Worm (Caenorhabditis elegans) whole organism, L3 larva: ENCODE data around the gene T01H3.2.

Source experiments
- R02D3.7 ChIP-seq: fragments of 150-350 bp; optimal IDR thresholded peaks from 2 replicates; lab custom pipeline; 2014; ENCODE audit warnings: missing biosample characterization, missing genetic modification characterization
- ZK546.5 ChIP-seq: sonication (generic microtip); optimal IDR thresholded peaks from 2 replicates; lab custom pipeline; 2017; ENCODE audit warnings: missing biosample characterization, missing genetic modification characterization
- aly-2 ChIP-seq: fragments of 150-350 bp; optimal IDR thresholded peaks from 2 replicates; lab custom pipeline; 2014; ENCODE audit warnings: missing biosample characterization, missing genetic modification characterization
- ama-1 ChIP-seq: fragments of 150-350 bp; optimal IDR thresholded peaks from 2 replicates; lab custom pipeline; 2018
- ceh-16 ChIP-seq: sonication (generic microtip); optimal IDR thresholded peaks from 2 replicates; lab custom pipeline; 2017; ENCODE audit warnings: missing biosample characterization, missing genetic modification characterization
- ceh-28 ChIP-seq: fragments of 150-350 bp; optimal IDR thresholded peaks from 2 replicates; lab custom pipeline; 2014; ENCODE audit warnings: missing biosample characterization, missing genetic modification reagents, missing genetic modification characterization
- ceh-9 ChIP-seq: sonication (generic microtip); optimal IDR thresholded peaks from 2 replicates; lab custom pipeline; 2018; ENCODE audit warnings: missing biosample characterization, missing genetic modification characterization
- daf-12 ChIP-seq: fragments of 150-350 bp; optimal IDR thresholded peaks from 2 replicates; lab custom pipeline; 2014; ENCODE audit warnings: missing biosample characterization, missing genetic modification reagents, missing genetic modification characterization
- egl-5 ChIP-seq: fragments of 150-350 bp; optimal IDR thresholded peaks from 2 replicates; lab custom pipeline; 2017; ENCODE audit warnings: missing biosample characterization, missing genetic modification reagents, missing genetic modification characterization, inconsistent platforms
- elt-1 ChIP-seq: fragments of 150-350 bp; optimal IDR thresholded peaks from 2 replicates; lab custom pipeline; 2014; ENCODE audit warnings: missing biosample characterization, missing genetic modification characterization
- elt-2 ChIP-seq: sonication (generic microtip); optimal IDR thresholded peaks from 2 replicates; lab custom pipeline; 2016; ENCODE audit warnings: missing genetic modification reagents, mild to moderate bottlenecking, missing genetic modification characterization, missing compliant biosample characterization
- eor-1 ChIP-seq, 2 experiments: fragments of 150-350 bp; optimal IDR thresholded peaks; 2 replicates each; lab custom pipeline; 2014 to 2018; ENCODE audit warnings: missing biosample characterization in 2 of 2, missing genetic modification characterization in 2 of 2
- fkh-10 ChIP-seq: sonication (generic microtip); optimal IDR thresholded peaks from 2 replicates; lab custom pipeline; 2017; ENCODE audit warnings: missing biosample characterization, missing genetic modification reagents, missing genetic modification characterization
- fkh-2 ChIP-seq: fragments of 150-350 bp; optimal IDR thresholded peaks from 2 replicates; lab custom pipeline; 2014; ENCODE audit warnings: missing biosample characterization, missing genetic modification reagents, missing genetic modification characterization
- fos-1 ChIP-seq: fragments of 150-350 bp; optimal IDR thresholded peaks from 2 replicates; lab custom pipeline; 2014; ENCODE audit warnings: missing biosample characterization, missing genetic modification characterization
- hmg-11 ChIP-seq: sonication (generic microtip); optimal IDR thresholded peaks from 2 replicates; lab custom pipeline; 2016; ENCODE audit warnings: missing genetic modification characterization, missing compliant biosample characterization
- lin-15B ChIP-seq: fragments of 150-350 bp; optimal IDR thresholded peaks from 2 replicates; lab custom pipeline; 2014; ENCODE audit warnings: missing biosample characterization, missing genetic modification characterization
- lin-39 ChIP-seq: fragments of 150-350 bp; optimal IDR thresholded peaks from 2 replicates; lab custom pipeline; 2018; ENCODE audit warnings: missing biosample characterization, missing genetic modification reagents, missing genetic modification characterization
- lsy-12 ChIP-seq: sonication (generic microtip); optimal IDR thresholded peaks from 2 replicates; lab custom pipeline; 2016; ENCODE audit warnings: mild to moderate bottlenecking, missing genetic modification characterization, missing compliant biosample characterization
- mdl-1 ChIP-seq: fragments of 150-350 bp; optimal IDR thresholded peaks from 2 replicates; lab custom pipeline; 2014; ENCODE audit warnings: missing biosample characterization, missing genetic modification characterization
- mml-1 ChIP-seq: fragments of 150-350 bp; sonication (generic microtip); optimal IDR thresholded peaks from 3 replicates; lab custom pipeline; 2014; ENCODE audit warnings: missing biosample characterization, missing genetic modification characterization
- nfya-1 ChIP-seq: sonication (generic microtip); optimal IDR thresholded peaks from 2 replicates; lab custom pipeline; 2017; ENCODE audit warnings: missing genetic modification characterization, mild to moderate bottlenecking, missing compliant biosample characterization, antibody characterized with exemption, moderate library complexity; ENCODE audit not compliant: insufficient read depth
- nhr-11 ChIP-seq: fragments of 150-350 bp; optimal IDR thresholded peaks from 2 replicates; lab custom pipeline; 2014; ENCODE audit warnings: missing biosample characterization, missing genetic modification characterization
- nhr-12 ChIP-seq: fragments of 150-350 bp; optimal IDR thresholded peaks from 2 replicates; lab custom pipeline; 2014; ENCODE audit warnings: missing biosample characterization, missing genetic modification characterization
- nhr-23 ChIP-seq: fragments of 150-350 bp; optimal IDR thresholded peaks from 2 replicates; lab custom pipeline; 2014; ENCODE audit warnings: missing biosample characterization, missing genetic modification reagents, missing genetic modification characterization
- nhr-237 ChIP-seq: fragments of 150-350 bp; optimal IDR thresholded peaks from 2 replicates; lab custom pipeline; 2014; ENCODE audit warnings: missing biosample characterization, missing genetic modification characterization
- nhr-25 ChIP-seq: sonication (generic microtip); optimal IDR thresholded peaks from 2 replicates; lab custom pipeline; 2017; ENCODE audit warnings: missing biosample characterization, missing genetic modification characterization
- nhr-28 ChIP-seq: fragments of 150-350 bp; optimal IDR thresholded peaks from 2 replicates; lab custom pipeline; 2014; ENCODE audit warnings: missing biosample characterization, missing genetic modification characterization
- nhr-43 ChIP-seq: sonication (generic microtip); optimal IDR thresholded peaks from 2 replicates; lab custom pipeline; 2016; ENCODE audit warnings: mild to moderate bottlenecking, missing genetic modification characterization, missing compliant biosample characterization; ENCODE audit not compliant: poor library complexity, severe bottlenecking
- nhr-76 ChIP-seq: fragments of 150-350 bp; sonication (generic microtip); optimal IDR thresholded peaks from 5 replicates; lab custom pipeline; 2014; ENCODE audit warnings: missing biosample characterization, missing genetic modification characterization
- nhr-77 ChIP-seq: fragments of 150-350 bp; optimal IDR thresholded peaks from 2 replicates; lab custom pipeline; 2014; ENCODE audit warnings: missing biosample characterization, missing genetic modification characterization
- pha-4 ChIP-seq: fragments of 150-350 bp; optimal IDR thresholded peaks from 2 replicates; lab custom pipeline; 2014; ENCODE audit warnings: missing biosample characterization, missing genetic modification reagents, missing genetic modification characterization
- pqm-1 ChIP-seq: fragments of 150-350 bp; optimal IDR thresholded peaks from 2 replicates; lab custom pipeline; 2017; ENCODE audit warnings: missing biosample characterization, missing genetic modification characterization, inconsistent platforms
- sea-2 ChIP-seq: fragments of 150-350 bp; sonication (generic microtip); optimal IDR thresholded peaks from 4 replicates; lab custom pipeline; 2014; ENCODE audit warnings: missing biosample characterization, missing genetic modification reagents, missing genetic modification characterization
- skn-1 ChIP-seq: fragments of 150-350 bp; optimal IDR thresholded peaks from 2 replicates; lab custom pipeline; 2014; ENCODE audit warnings: missing biosample characterization, missing genetic modification characterization
- tbx-2 ChIP-seq: sonication (generic microtip); optimal IDR thresholded peaks from 2 replicates; lab custom pipeline; 2016; ENCODE audit warnings: mild to moderate bottlenecking, missing genetic modification characterization, missing compliant biosample characterization
- unc-39 ChIP-seq: sonication (generic microtip); optimal IDR thresholded peaks from 4 replicates; lab custom pipeline; 2017; ENCODE audit warnings: missing biosample characterization, missing genetic modification characterization
- unc-62 ChIP-seq: fragments of 150-350 bp; sonication (generic microtip); optimal IDR thresholded peaks from 4 replicates; lab custom pipeline; 2014; ENCODE audit warnings: missing biosample characterization, missing genetic modification reagents, missing genetic modification characterization
- zag-1 ChIP-seq: fragments of 150-350 bp; optimal IDR thresholded peaks from 2 replicates; lab custom pipeline; 2014; ENCODE audit warnings: missing biosample characterization, missing genetic modification characterization
- ztf-11 ChIP-seq: fragments of 150-350 bp; optimal IDR thresholded peaks from 2 replicates; lab custom pipeline; 2014; ENCODE audit warnings: missing biosample characterization, missing genetic modification characterization
- ztf-4 ChIP-seq: fragments of 150-350 bp; optimal IDR thresholded peaks from 2 replicates; lab custom pipeline; 2014; ENCODE audit warnings: missing biosample characterization, missing genetic modification characterization

The T01H3.2 gene

DNA sequence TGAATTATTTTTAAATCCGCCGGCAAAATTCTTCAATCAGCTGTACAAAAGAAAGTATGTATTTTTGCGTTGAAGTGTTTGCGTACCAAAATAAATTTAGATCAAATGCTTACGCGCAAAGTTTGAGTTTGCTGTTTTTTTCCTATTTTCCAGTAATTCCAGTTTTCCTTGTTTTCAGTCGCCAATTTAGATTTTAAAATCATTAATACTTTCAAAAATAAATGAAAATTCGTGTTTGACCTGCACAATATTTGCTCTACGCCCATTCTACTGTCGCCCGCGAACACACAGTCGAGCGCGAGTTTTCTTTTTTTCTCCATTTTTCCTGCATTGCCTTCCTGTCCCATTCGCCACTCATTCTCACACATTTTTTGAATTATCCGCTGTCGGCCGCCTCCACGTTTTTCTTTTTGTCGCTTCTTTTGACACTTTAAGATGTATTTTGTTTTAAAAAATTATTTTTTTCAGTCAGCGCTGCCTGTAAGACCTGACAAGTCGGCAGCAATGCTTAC is 15.0 kb upstream of the T01H3.2 start, which contains the start of gene ptc-1:
TSS of gene ptc-1 (plus strand) at position 462 of the 512 bp plus-strand sequence.
- peak; percentile 41 for TF ChIP-seq pha-4 (tag; lab: Kevin White, UChicago)
- no peak for TF ChIP-seq nhr-11 (tag; lab: Kevin White, UChicago)
- TF ChIP-seq mdl-1 (tag; lab: Kevin White, UChicago): no peak
- no peak for TF ChIP-seq unc-62
- no peak for TF ChIP-seq nhr-12 (tag; lab: Kevin White, UChicago)
- TF ChIP-seq ceh-16 (tag; lab: Kevin White, UChicago): no peak
- no peak for TF ChIP-seq ceh-9 (tag; lab: Kevin White, UChicago)
- no peak for TF ChIP-seq aly-2 (tag; lab: Kevin White, UChicago)

DNA sequence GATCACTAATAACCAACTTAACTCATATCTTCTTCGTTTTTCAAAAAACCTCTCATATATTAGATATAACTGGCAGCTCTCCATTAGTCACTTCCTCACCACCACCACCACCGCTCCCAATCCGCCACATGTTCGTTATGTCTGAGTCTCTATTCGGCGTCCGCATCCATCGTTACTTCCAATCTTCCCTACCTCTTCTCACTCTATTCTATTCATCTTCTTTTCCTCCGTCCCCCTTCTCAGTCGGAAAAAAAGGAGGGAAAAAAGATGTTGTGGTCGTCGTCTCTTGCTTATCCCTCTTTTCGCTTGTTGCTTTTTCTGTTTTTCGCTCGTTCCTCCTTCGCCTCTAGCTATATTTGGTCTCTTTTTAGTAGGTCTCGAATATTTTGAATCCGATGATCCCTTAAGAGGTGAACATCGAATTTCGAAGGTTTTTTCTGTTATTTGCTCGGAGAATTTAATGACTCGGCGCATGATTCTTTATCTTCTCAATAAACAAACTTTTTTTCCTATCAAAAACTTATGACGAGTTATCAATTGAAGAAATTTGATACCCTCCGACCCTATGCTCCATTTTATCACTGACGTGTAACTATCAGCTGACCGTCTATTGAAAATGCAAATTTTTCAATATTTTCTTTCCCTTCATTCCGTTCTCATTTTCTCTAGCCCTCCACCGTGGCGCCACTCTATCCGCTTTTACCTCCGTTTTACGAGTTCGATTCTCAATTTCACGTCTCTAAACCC is 14.2 kb upstream of the T01H3.2 start:
- TF ChIP-seq mml-1 (tag; lab: Kevin White, UChicago) (no peak), elt-2 (tag; lab: Kevin White, UChicago) (peak; percentile 90), nfya-1 (tag; lab: Kevin White, UChicago) (peak; percentile 76), eor-1 (tag; optimal IDR thresholded peaks at IDR 0.05; lab: Kevin White, UChicago) (no peak), ztf-4 (tag; lab: Kevin White, UChicago) (peak; percentile 32), skn-1 (no peak), nhr-12 (tag; lab: Kevin White, UChicago) (no peak), tbx-2 (peak; percentile 24), ceh-28 (tag; lab: Kevin White, UChicago) (no peak), lin-15B (tag; lab: Kevin White, UChicago) (no peak), zag-1 (no peak), pqm-1 (tag; lab: Kevin White, UChicago) (peak; percentile 66), ceh-16 (tag; lab: Kevin White, UChicago) (no peak), unc-62 (peak; percentile 16), elt-1 (tag; lab: Kevin White, UChicago) (no peak), ztf-11 (tag; lab: Kevin White, UChicago) (no peak), nhr-237 (tag; lab: Kevin White, UChicago) (no peak), ZK546.5 (tag; lab: Kevin White, UChicago) (no peak), daf-12 (tag; lab: Kevin White, UChicago) (no peak), mdl-1 (tag; lab: Kevin White, UChicago) (no peak), R02D3.7 (tag; lab: Kevin White, UChicago) (no peak), ama-1 (peak; percentile 2), fos-1 (tag; lab: Kevin White, UChicago) (no peak), egl-5 (tag; lab: Kevin White, UChicago) (peak; percentile 55), nhr-77 (no peak), hmg-11 (tag; lab: Kevin White, UChicago) (peak; percentile 44), fkh-10 (GFP tag; lab: Kevin White, UChicago) (peak; percentile 32), lsy-12 (tag; lab: Kevin White, UChicago) (no peak), nhr-28 (tag; lab: Kevin White, UChicago) (no peak), lin-39 (tag; lab: Kevin White, UChicago) (peak; percentile 85), nhr-43 (tag; lab: Kevin White, UChicago) (no peak), sea-2 (GFP tag; lab: Kevin White, UChicago) (no peak), nhr-11 (tag; lab: Kevin White, UChicago) (no peak), pha-4 (tag; lab: Kevin White, UChicago) (peak; percentile 43), fkh-2 (tag; lab: Kevin White, UChicago) (no peak), nhr-25 (no peak), nhr-23 (tag; lab: Kevin White, UChicago) (peak; percentile 11), unc-39 (tag; lab: Kevin White, UChicago) (no peak), nhr-76 (tag; lab: Kevin White, UChicago) (no peak)
